Worm (Caenorhabditis elegans): ENCODE measurements around the gene F16B12.4.
A peak's percentile ranks its signal among the peaks of the same experiment; 100 is the strongest.

The F16B12.4 gene

ce11 chrX:14084230-14084629 lies 14.2 kb downstream of the F16B12.4 start, which contains the start of gene C33G3.6:
Gene C33G3.6 (minus strand): TSS chrX:14084330.
- TF ChIP-seq ama-1 (optimal IDR thresholded peaks at IDR 0.05) = no peak
- TF ChIP-seq aly-2 (tag; optimal IDR thresholded peaks at IDR 0.05) = no peak
- no peak for TF ChIP-seq eor-1 (tag; optimal IDR thresholded peaks at IDR 0.05)
- peak; percentile 19 for TF ChIP-seq egl-5 (tag; optimal IDR thresholded peaks at IDR 0.05)

DNA sequence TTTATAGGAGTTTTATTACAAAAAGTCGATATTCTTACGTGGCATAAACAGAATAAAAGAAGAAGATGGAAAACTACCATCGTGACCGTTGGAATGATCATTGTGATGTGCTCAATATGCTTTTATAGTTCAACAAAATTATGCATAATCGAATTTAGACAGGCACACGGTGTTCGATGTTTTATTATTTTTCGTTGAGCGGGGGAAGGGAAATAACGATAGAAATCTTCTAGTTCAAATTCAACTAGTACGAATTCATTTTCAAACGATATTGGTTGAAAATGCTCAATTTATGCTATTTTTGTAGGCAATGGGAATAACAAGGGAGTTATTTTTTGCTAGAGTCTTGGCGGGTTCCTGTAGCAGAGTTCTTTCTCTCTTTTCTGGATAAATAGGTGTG lies 19.9 kb downstream of the F16B12.4 start, which contains the start of gene C33G3.5:
TSS of gene C33G3.5 (minus strand) at position 101 of the 400 bp plus-strand sequence.
- TF ChIP-seq nhr-25 (tag; optimal IDR thresholded peaks at IDR 0.05) (no peak), lsy-12 (tag; optimal IDR thresholded peaks at IDR 0.05) (no peak), elt-1 (tag; optimal IDR thresholded peaks at IDR 0.05) (no peak), nfya-1 (tag; optimal IDR thresholded peaks at IDR 0.05; ENCODE audit: insufficient read depth) (no peak), nhr-76 (tag; optimal IDR thresholded peaks at IDR 0.05) (no peak), ztf-4 (tag; optimal IDR thresholded peaks at IDR 0.05) (no peak), tbx-2 (tag; optimal IDR thresholded peaks at IDR 0.05) (no peak)

ce11 chrX:14070950-14071349 lies 27.5 kb downstream of the F16B12.4 start, which contains the start of gene C33G3.4:
Gene C33G3.4 (plus strand): TSS chrX:14071162.
- TF ChIP-seq eor-1 (tag; optimal IDR thresholded peaks at IDR 0.05) = no peak
- no peak for TF ChIP-seq mml-1 (tag; optimal IDR thresholded peaks at IDR 0.05)
- no peak for TF ChIP-seq nfya-1 (tag; optimal IDR thresholded peaks at IDR 0.05; ENCODE audit: insufficient read depth)
- TF ChIP-seq elt-2 (tag; optimal IDR thresholded peaks at IDR 0.05) = peak; percentile 91
- TF ChIP-seq pha-4 (tag; optimal IDR thresholded peaks at IDR 0.05) = peak; percentile 36
- TF ChIP-seq ceh-16 (tag; optimal IDR thresholded peaks at IDR 0.05) = no peak
- peak; percentile 79 for TF ChIP-seq pqm-1 (tag; optimal IDR thresholded peaks at IDR 0.05)

DNA sequence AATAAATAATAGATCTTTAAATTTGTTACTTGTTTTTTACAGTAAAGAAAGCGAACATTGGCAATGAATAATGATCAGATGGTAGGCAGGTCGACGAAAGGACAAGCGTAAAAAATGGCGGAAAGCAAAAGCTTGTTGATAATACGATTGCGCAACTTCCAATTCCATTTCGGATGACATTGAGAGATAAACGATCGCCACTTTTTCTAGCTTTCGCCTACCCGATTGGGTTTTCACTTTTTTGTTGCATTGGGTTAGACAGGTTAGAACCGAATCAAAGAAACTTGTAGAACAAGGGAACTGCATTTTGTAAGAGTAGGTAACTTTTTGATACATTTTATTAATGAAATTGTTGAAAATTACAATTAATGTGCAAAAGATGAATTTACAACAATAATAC lies 28.9 kb downstream of the F16B12.4 start:
- TF ChIP-seq nhr-67 (tag; optimal IDR thresholded peaks at IDR 0.05) (no peak), egl-27 (tag; optimal IDR thresholded peaks at IDR 0.05) (no peak), zag-1 (tag; optimal IDR thresholded peaks at IDR 0.05) (no peak), nhr-25 (tag; optimal IDR thresholded peaks at IDR 0.05) (peak; percentile 82), nfya-1 (tag; optimal IDR thresholded peaks at IDR 0.05; ENCODE audit: insufficient read depth) (no peak)

ce11 chrX:14067641-14068040 lies 30.8 kb downstream of the F16B12.4 start, which contains the start of gene lgc-21:
Gene lgc-21 (minus strand): TSS chrX:14067984.
- TF ChIP-seq tbx-2 (tag; optimal IDR thresholded peaks at IDR 0.05) = no peak
- no peak for TF ChIP-seq egl-5 (tag; optimal IDR thresholded peaks at IDR 0.05)
- TF ChIP-seq skn-1 (tag; optimal IDR thresholded peaks at IDR 0.05) = no peak

DNA sequence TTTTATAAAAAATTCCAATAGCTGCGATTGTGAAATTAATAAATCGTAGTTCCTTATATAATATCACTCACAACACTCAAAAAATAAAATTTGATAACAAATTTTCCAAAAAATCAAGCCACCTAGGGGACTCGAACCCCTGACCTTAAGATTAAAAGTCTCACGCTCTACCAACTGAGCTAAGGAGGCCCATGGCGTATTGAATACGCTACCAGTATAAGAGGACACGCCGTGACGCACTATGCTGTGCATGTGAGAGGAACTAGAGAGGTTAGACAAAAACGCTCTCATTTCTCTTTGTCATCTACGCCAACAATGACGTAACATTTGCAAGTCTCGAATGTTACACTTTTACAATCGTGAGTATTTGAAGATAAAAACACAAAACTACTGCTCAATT lies 34.6 kb downstream of the F16B12.4 start:
- TF ChIP-seq tbx-2 (tag; optimal IDR thresholded peaks at IDR 0.05) (peak; percentile 87), elt-3 (tag; optimal IDR thresholded peaks at IDR 0.05) (peak in 1 of 3 experiments; percentile 60), daf-12 (tag; optimal IDR thresholded peaks at IDR 0.05) (no peak), egl-27 (tag; optimal IDR thresholded peaks at IDR 0.05) (peak; percentile 51), nhr-28 (tag; optimal IDR thresholded peaks at IDR 0.05) (no peak), snpc-4 (tag; optimal IDR thresholded peaks at IDR 0.05) (peak; percentile 57), zag-1 (tag; optimal IDR thresholded peaks at IDR 0.05) (no peak), mml-1 (tag; optimal IDR thresholded peaks at IDR 0.05) (no peak), fos-1 (tag; optimal IDR thresholded peaks at IDR 0.05) (no peak), fkh-2 (tag; optimal IDR thresholded peaks at IDR 0.05) (peak; percentile 80), pqm-1 (tag; optimal IDR thresholded peaks at IDR 0.05) (peak; percentile 53), elt-2 (tag; optimal IDR thresholded peaks at IDR 0.05) (peak; percentile 72), nhr-43 (tag; optimal IDR thresholded peaks at IDR 0.05; ENCODE audit: poor library complexity, severe bottlenecking) (peak; percentile 81), nhr-12 (tag; optimal IDR thresholded peaks at IDR 0.05) (no peak), nfya-1 (tag; optimal IDR thresholded peaks at IDR 0.05; ENCODE audit: insufficient read depth) (peak; percentile 77), nhr-237 (tag; optimal IDR thresholded peaks at IDR 0.05) (no peak), nhr-77 (tag; optimal IDR thresholded peaks at IDR 0.05) (peak; percentile 79), ceh-9 (tag; optimal IDR thresholded peaks at IDR 0.05) (no peak), fkh-10 (GFP tag; optimal IDR thresholded peaks at IDR 0.05) (no peak), nhr-23 (tag; optimal IDR thresholded peaks at IDR 0.05) (peak; percentile 75), eor-1 (tag; optimal IDR thresholded peaks at IDR 0.05) (peak in 1 of 2 experiments; percentile 48), mdl-1 (tag; optimal IDR thresholded peaks at IDR 0.05) (peak; percentile 44), ceh-28 (tag; optimal IDR thresholded peaks at IDR 0.05) (peak; percentile 77), unc-39 (tag; optimal IDR thresholded peaks at IDR 0.05) (no peak), egl-5 (tag; optimal IDR thresholded peaks at IDR 0.05) (peak; percentile 95), jun-1 (tag; optimal IDR thresholded peaks at IDR 0.05) (peak; percentile 62), ztf-11 (tag; optimal IDR thresholded peaks at IDR 0.05) (no peak), aly-2 (tag; optimal IDR thresholded peaks at IDR 0.05) (no peak), lsy-12 (tag; optimal IDR thresholded peaks at IDR 0.05) (peak; percentile 89), ZK546.5 (tag; optimal IDR thresholded peaks at IDR 0.05) (no peak), nhr-25 (tag; optimal IDR thresholded peaks at IDR 0.05) (peak; percentile 87), ceh-16 (tag; optimal IDR thresholded peaks at IDR 0.05) (peak; percentile 44), nhr-11 (tag; optimal IDR thresholded peaks at IDR 0.05) (peak; percentile 72), hmg-11 (tag; optimal IDR thresholded peaks at IDR 0.05) (peak; percentile 94), pha-4 (tag; optimal IDR thresholded peaks at IDR 0.05) (peak; percentile 88)
